Worm (Caenorhabditis elegans) whole organism, L3 larva: Measurements from ENCODE around the gene his-4.

Source experiments
- ama-1 ChIP-seq: fragments of 150-350 bp; optimal IDR thresholded peaks from 2 replicates; lab custom pipeline; 2018
- elt-1 ChIP-seq: fragments of 150-350 bp; optimal IDR thresholded peaks from 2 replicates; lab custom pipeline; 2014; ENCODE audit warnings: missing biosample characterization, missing genetic modification characterization
- nhr-23 ChIP-seq: fragments of 150-350 bp; optimal IDR thresholded peaks from 2 replicates; lab custom pipeline; 2014; ENCODE audit warnings: missing biosample characterization, missing genetic modification reagents, missing genetic modification characterization
- nhr-237 ChIP-seq: fragments of 150-350 bp; optimal IDR thresholded peaks from 2 replicates; lab custom pipeline; 2014; ENCODE audit warnings: missing biosample characterization, missing genetic modification characterization
- nhr-77 ChIP-seq: fragments of 150-350 bp; optimal IDR thresholded peaks from 2 replicates; lab custom pipeline; 2014; ENCODE audit warnings: missing biosample characterization, missing genetic modification characterization
- unc-62 ChIP-seq: fragments of 150-350 bp; sonication (generic microtip); optimal IDR thresholded peaks from 4 replicates; lab custom pipeline; 2014; ENCODE audit warnings: missing biosample characterization, missing genetic modification reagents, missing genetic modification characterization
- ztf-11 ChIP-seq: fragments of 150-350 bp; optimal IDR thresholded peaks from 2 replicates; lab custom pipeline; 2014; ENCODE audit warnings: missing biosample characterization, missing genetic modification characterization

ce11 chrV:16049177-16049576 lies 8.9 kb upstream of the his-4 start, which contains the start of gene best-12:
- TF ChIP-seq nhr-23 (tag; lab: Kevin White, UChicago) (no peak), unc-62 (GFP tag; lab: Kevin White, UChicago) (no peak), ztf-11 (no peak), ama-1 (no peak), elt-1 (no peak), nhr-237 (tag; lab: Kevin White, UChicago) (no peak), nhr-77 (tag; lab: Kevin White, UChicago) (no peak)
